Fruit fly (Drosophila melanogaster) whole organism, embryonic: ENCODE data around the gene Prp3.
A peak's percentile ranks its signal among the peaks of the same experiment; 100 is the strongest.

Experiments used
- Abd-B ChIP-seq: fragments of 200-800 bp; sonication (Bioruptor generic); optimal IDR thresholded peaks from 2 replicates; lab custom pipeline; 2018; ENCODE audit warnings: missing biosample characterization, mild to moderate bottlenecking, missing genetic modification characterization, moderate library complexity
- Atf6 ChIP-seq: fragments of 200-800 bp; sonication (Bioruptor generic); IDR thresholded peaks from 2 replicates; pipeline ENCODE4 v1.3.6; 2022; ENCODE audit warnings: missing biosample characterization, missing genetic modification characterization
- CG1024 ChIP-seq: fragments of 200-800 bp; sonication (Bioruptor generic); IDR thresholded peaks from 2 replicates; pipeline ENCODE4 v1.3.6; 2022; ENCODE audit warnings: missing biosample characterization, missing genetic modification characterization
- CG10274 ChIP-seq: fragments of 200-800 bp; sonication (Bioruptor generic); optimal IDR thresholded peaks from 3 replicates; lab custom pipeline; 2017; ENCODE audit warnings: missing biosample characterization, mild to moderate bottlenecking, missing genetic modification characterization
- CG10366 ChIP-seq: fragments of 200-800 bp; sonication (Bioruptor generic); IDR thresholded peaks from 2 replicates; pipeline ENCODE4 v1.3.6; 2022; ENCODE audit warnings: missing biosample characterization, missing genetic modification characterization
- CG10462 ChIP-seq: fragments of 200-800 bp; sonication (Bioruptor generic); optimal IDR thresholded peaks from 2 replicates; lab custom pipeline; 2016; ENCODE audit warnings: missing biosample characterization, missing genetic modification characterization
- CG10654 ChIP-seq: fragments of 200-800 bp; sonication (Bioruptor generic); optimal IDR thresholded peaks from 2 replicates; lab custom pipeline; 2016; ENCODE audit warnings: missing biosample characterization, missing genetic modification characterization
- CG11247 ChIP-seq: fragments of 200-800 bp; sonication (Bioruptor generic); IDR thresholded peaks from 2 replicates; pipeline ENCODE4 v1.3.6; 2022; ENCODE audit warnings: missing biosample characterization, missing genetic modification characterization
- CG11504 ChIP-seq: fragments of 200-800 bp; sonication (Bioruptor generic); optimal IDR thresholded peaks from 3 replicates; lab custom pipeline; 2019; ENCODE audit warnings: missing biosample characterization, mild to moderate bottlenecking, missing genetic modification characterization, moderate library complexity
- CG12104 ChIP-seq: fragments of 200-800 bp; sonication (Bioruptor generic); optimal IDR thresholded peaks from 3 replicates; lab custom pipeline; 2016; ENCODE audit warnings: missing biosample characterization, missing genetic modification characterization
- CG12299 ChIP-seq: fragments of 200-800 bp; sonication (Bioruptor generic); optimal IDR thresholded peaks from 2 replicates; lab custom pipeline; 2018; ENCODE audit warnings: missing biosample characterization, mild to moderate bottlenecking, missing genetic modification characterization
- CG1233 ChIP-seq: fragments of 200-800 bp; sonication (Bioruptor generic); optimal IDR thresholded peaks from 4 replicates; lab custom pipeline; 2018; ENCODE audit warnings: missing biosample characterization, mild to moderate bottlenecking, missing genetic modification characterization
- CG13424 ChIP-seq: fragments of 200-800 bp; sonication (Bioruptor generic); optimal IDR thresholded peaks from 2 replicates; lab custom pipeline; 2019; ENCODE audit warnings: missing biosample characterization, mild to moderate bottlenecking, missing genetic modification characterization, moderate library complexity
- CG14441 ChIP-seq: fragments of 200-800 bp; sonication (Bioruptor generic); IDR thresholded peaks from 2 replicates; pipeline ENCODE4 v1.3.6; 2022; ENCODE audit warnings: missing biosample characterization, missing genetic modification characterization
- CG15514 ChIP-seq: fragments of 200-800 bp; sonication (Bioruptor generic); optimal IDR thresholded peaks from 3 replicates; lab custom pipeline; 2017; ENCODE audit warnings: missing biosample characterization, missing genetic modification characterization, mild to moderate bottlenecking, moderate library complexity, missing genetic modification reagents
- CG17802 ChIP-seq: fragments of 200-800 bp; sonication (Bioruptor generic); optimal IDR thresholded peaks from 2 replicates; lab custom pipeline; 2018; ENCODE audit warnings: missing biosample characterization, mild to moderate bottlenecking, missing genetic modification characterization, moderate library complexity
- CG1832 ChIP-seq: fragments of 200-800 bp; sonication (Bioruptor generic); optimal IDR thresholded peaks from 2 replicates; lab custom pipeline; 2017; ENCODE audit warnings: missing biosample characterization, mild to moderate bottlenecking, missing genetic modification characterization, inconsistent platforms
- CG31224 ChIP-seq: fragments of 200-800 bp; sonication (Bioruptor generic); IDR thresholded peaks from 2 replicates; pipeline ENCODE4 v1.3.6; 2022; ENCODE audit warnings: missing biosample characterization, missing genetic modification characterization
- CG3847 ChIP-seq: fragments of 200-800 bp; sonication (Bioruptor generic); IDR thresholded peaks from 2 replicates; pipeline ENCODE4 v1.3.6; 2022; ENCODE audit warnings: missing biosample characterization, missing genetic modification characterization
- CG3995 ChIP-seq: fragments of 200-800 bp; sonication (Bioruptor generic); optimal IDR thresholded peaks from 3 replicates; lab custom pipeline; 2016; ENCODE audit warnings: missing biosample characterization, missing genetic modification characterization
- CG42726 ChIP-seq: fragments of 200-800 bp; sonication (Bioruptor generic); IDR thresholded peaks from 2 replicates; pipeline ENCODE4 v1.3.6; 2022; ENCODE audit warnings: missing biosample characterization, missing genetic modification characterization; ENCODE audit not compliant: partially characterized antibody
- CG5245 ChIP-seq: fragments of 200-800 bp; sonication (Bioruptor generic); optimal IDR thresholded peaks from 3 replicates; lab custom pipeline; 2016; ENCODE audit warnings: missing biosample characterization, missing genetic modification characterization
- CG9727 ChIP-seq: fragments of 200-800 bp; sonication (Bioruptor generic); optimal IDR thresholded peaks from 3 replicates; lab custom pipeline; 2017; ENCODE audit warnings: missing biosample characterization, mild to moderate bottlenecking, missing genetic modification characterization
- CG9932 ChIP-seq: fragments of 200-800 bp; sonication (Bioruptor generic); IDR thresholded peaks from 2 replicates; pipeline ENCODE4 v1.3.6; 2022; ENCODE audit warnings: missing biosample characterization, missing genetic modification characterization
- Ets97D ChIP-seq: fragments of 200-800 bp; sonication (Bioruptor generic); optimal IDR thresholded peaks from 3 replicates; lab custom pipeline; 2016; ENCODE audit warnings: missing biosample characterization, missing genetic modification characterization
- Fer2 ChIP-seq: fragments of 200-800 bp; sonication (Bioruptor generic); optimal IDR thresholded peaks from 2 replicates; lab custom pipeline; 2018; ENCODE audit warnings: missing biosample characterization, mild to moderate bottlenecking, missing genetic modification characterization, moderate library complexity
- Mrtf ChIP-seq: fragments of 200-800 bp; sonication (Bioruptor generic); IDR thresholded peaks from 3 replicates; pipeline ENCODE4 v1.3.6; 2022; ENCODE audit warnings: missing biosample characterization, missing genetic modification characterization
- PHDP ChIP-seq: fragments of 200-800 bp; sonication (Bioruptor generic); optimal IDR thresholded peaks from 3 replicates; lab custom pipeline; 2018; ENCODE audit warnings: missing biosample characterization, mild to moderate bottlenecking, missing genetic modification characterization, moderate library complexity
- Pdp1 ChIP-seq, 2 experiments: fragments of 200-800 bp; sonication (Bioruptor generic); optimal IDR thresholded peaks; 3 replicates each; lab custom pipeline; 2016; ENCODE audit warnings: missing biosample characterization in 2 of 2, missing genetic modification characterization in 2 of 2, mild to moderate bottlenecking in 1 of 2, moderate library complexity in 1 of 2
- Six4 ChIP-seq: fragments of 200-800 bp; sonication (Bioruptor generic); optimal IDR thresholded peaks from 2 replicates; lab custom pipeline; 2016; ENCODE audit warnings: missing biosample characterization, missing genetic modification characterization
- dpn ChIP-seq, 2 experiments: fragments of 200-800 bp; sonication (Bioruptor generic); optimal IDR thresholded peaks; 3 replicates each; lab custom pipeline; 2016; ENCODE audit warnings: missing biosample characterization in 2 of 2, missing genetic modification characterization in 2 of 2
- fd102C ChIP-seq: fragments of 200-800 bp; sonication (Bioruptor generic); optimal IDR thresholded peaks from 2 replicates; lab custom pipeline; 2018; ENCODE audit warnings: missing biosample characterization, mild to moderate bottlenecking, missing genetic modification characterization, moderate library complexity
- gcm ChIP-seq: fragments of 200-800 bp; sonication (Bioruptor generic); optimal IDR thresholded peaks from 2 replicates; lab custom pipeline; 2019; ENCODE audit warnings: missing biosample characterization, mild to moderate bottlenecking, missing genetic modification characterization, moderate library complexity
- gro ChIP-seq: fragments of 200-800 bp; sonication (Bioruptor generic); optimal IDR thresholded peaks from 2 replicates; lab custom pipeline; 2016; ENCODE audit warnings: missing biosample characterization, missing genetic modification characterization
- h ChIP-seq: fragments of >200 bp; optimal IDR thresholded peaks from 2 replicates; lab custom pipeline; 2017
- insv ChIP-seq, 2 experiments: fragments of 200-800 bp; sonication (Bioruptor generic); optimal IDR thresholded peaks; 3 replicates each; lab custom pipeline; 2016 to 2018; ENCODE audit warnings: missing biosample characterization in 2 of 2, missing genetic modification characterization in 2 of 2
- kni ChIP-seq: fragments of 200-800 bp; sonication (Bioruptor generic); optimal IDR thresholded peaks from 3 replicates; lab custom pipeline; 2017; ENCODE audit warnings: mild to moderate bottlenecking, missing biosample characterization, missing genetic modification reagents, missing genetic modification characterization
- lbe ChIP-seq: fragments of 200-800 bp; sonication (Bioruptor generic); optimal IDR thresholded peaks from 2 replicates; lab custom pipeline; 2016; ENCODE audit warnings: missing biosample characterization, mild to moderate bottlenecking, missing genetic modification characterization
- peb ChIP-seq: fragments of 200-800 bp; sonication (Bioruptor generic); IDR thresholded peaks from 2 replicates; pipeline ENCODE4 v1.3.6; 2022; ENCODE audit warnings: missing biosample characterization, missing genetic modification characterization
- pho ChIP-seq: fragments of 200-800 bp; sonication (Bioruptor generic); optimal IDR thresholded peaks from 2 replicates; lab custom pipeline; 2016; ENCODE audit warnings: missing biosample characterization, missing genetic modification characterization
- prd ChIP-seq, 3 experiments: fragments of >200 bp in 2 of 3; fragments of 200-800 bp in 1 of 3; sonication (Bioruptor generic) in 1 of 3; optimal IDR thresholded peaks in 2 of 3; IDR thresholded peaks in 1 of 3; 2 replicates in 2 of 3; 3 replicates in 1 of 3; pipeline versions ENCODE4 v1.3.6 to Lab custom; 2017 to 2022; ENCODE audit warnings: missing biosample characterization in 1 of 3, missing genetic modification characterization in 1 of 3
- repo ChIP-seq: fragments of 200-800 bp; sonication (Bioruptor generic); optimal IDR thresholded peaks from 2 replicates; lab custom pipeline; 2016; ENCODE audit warnings: missing biosample characterization, missing genetic modification characterization
- sqz ChIP-seq: fragments of 200-800 bp; sonication (Bioruptor generic); optimal IDR thresholded peaks from 3 replicates; lab custom pipeline; 2018; ENCODE audit warnings: missing biosample characterization, mild to moderate bottlenecking, missing genetic modification characterization
- stc ChIP-seq: fragments of 200-800 bp; sonication (Bioruptor generic); IDR thresholded peaks from 2 replicates; pipeline ENCODE4 v1.3.6; 2022; ENCODE audit warnings: missing biosample characterization, missing genetic modification characterization
- tgo ChIP-seq: fragments of 200-800 bp; sonication (Bioruptor generic); IDR thresholded peaks from 3 replicates; pipeline ENCODE4 v1.3.6; 2022; ENCODE audit warnings: missing biosample characterization, missing genetic modification characterization
- wdn ChIP-seq: fragments of 200-800 bp; sonication (Bioruptor generic); IDR thresholded peaks from 2 replicates; pipeline ENCODE4 v1.3.6; 2022; ENCODE audit warnings: missing biosample characterization, missing genetic modification characterization
- wor ChIP-seq: fragments of 200-800 bp; sonication (Bioruptor generic); IDR thresholded peaks from 2 replicates; pipeline ENCODE4 v1.3.6; 2022; ENCODE audit warnings: missing biosample characterization, missing genetic modification characterization
- zfh1 ChIP-seq: fragments of 200-800 bp; sonication (Bioruptor generic); IDR thresholded peaks from 3 replicates; pipeline ENCODE4 v1.3.6; 2022; ENCODE audit warnings: missing biosample characterization, missing genetic modification characterization

The Prp3 gene

DNA sequence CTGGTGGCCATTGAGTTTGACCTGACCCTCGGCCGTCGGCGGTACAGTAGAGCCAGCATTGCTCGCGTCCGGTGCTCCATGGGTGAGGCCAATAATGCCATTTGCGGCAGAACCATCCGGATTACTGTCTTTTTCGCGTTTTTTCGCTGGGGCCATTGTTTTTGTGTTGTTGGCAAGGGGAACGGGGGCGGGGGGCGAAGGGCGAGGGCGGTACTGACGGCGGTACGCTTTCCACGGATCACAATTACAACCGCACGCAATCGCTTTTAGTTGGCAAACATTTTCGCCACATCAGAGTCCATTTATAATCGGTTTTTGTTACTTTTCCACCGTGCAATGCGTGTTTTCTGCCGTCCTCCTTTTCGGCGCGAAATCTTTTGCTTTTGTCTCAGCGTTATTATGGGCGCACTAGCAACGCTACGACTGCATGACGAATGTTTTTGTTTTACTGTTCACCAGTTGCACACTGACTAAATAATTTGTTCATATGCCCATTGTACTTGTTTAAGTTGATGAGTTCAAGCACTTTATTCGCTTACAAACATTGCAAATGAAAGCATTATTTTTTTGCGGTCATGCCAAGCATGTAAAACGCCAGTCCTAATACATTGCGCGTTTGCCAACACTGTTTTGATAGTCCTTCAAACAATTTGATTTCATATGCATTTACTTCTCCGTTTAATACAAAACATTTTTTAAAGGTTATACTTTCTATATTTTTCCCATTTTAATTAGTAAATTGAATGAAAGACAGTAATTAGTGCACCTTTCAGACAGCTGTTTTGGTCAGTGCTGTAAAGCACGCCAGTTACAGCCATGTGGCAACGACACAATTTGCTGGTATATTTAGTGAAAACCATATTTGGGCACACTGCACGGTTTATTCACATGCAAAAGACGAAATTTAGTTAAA lies 13.0 kb downstream of the Prp3 start, which contains the start of gene Pfdn6 (continued):
- peak; percentile 85 for TF ChIP-seq PHDP
- peak; percentile 40 for TF ChIP-seq CG15514 (GFP tag; lab: Kevin White, UChicago)
- no peak for TF ChIP-seq fd102C (GFP tag; lab: Kevin White, UChicago)
- no peak for TF ChIP-seq kni
- TF ChIP-seq insv (GFP tag; optimal IDR thresholded peaks at IDR 0.05; lab: Kevin White, UChicago), result peak in 1 of 2 experiments; percentile 68
- TF ChIP-seq Atf6 (GFP tag; lab: Robert Waterston, UW), result peak; percentile 73
- TF ChIP-seq pho (GFP tag; lab: Kevin White, UChicago), result peak; percentile 93
- peak; percentile 75 for TF ChIP-seq Ets97D (GFP tag; lab: Kevin White, UChicago)
- TF ChIP-seq CG42726 (GFP tag; lab: Robert Waterston, UW), result 0 out of 2 replicates have a peak, but pooled peaks have one; percentile 8
- peak; percentile 59 for TF ChIP-seq CG10654 (GFP tag; lab: Kevin White, UChicago)
- peak; percentile 79 for TF ChIP-seq CG9727 (GFP tag; lab: Kevin White, UChicago)
- peak; percentile 52 for TF ChIP-seq repo (GFP tag; lab: Kevin White, UChicago)
- no peak for TF ChIP-seq CG11504
- TF ChIP-seq CG12104, result peak; percentile 72
- TF ChIP-seq Fer2, result peak; percentile 5
- TF ChIP-seq CG10366, result peak; percentile 82
- peak; percentile 68 for TF ChIP-seq CG17802 (tag; lab: Kevin White, UChicago)
- peak; percentile 22 for TF ChIP-seq CG10274 (GFP tag; lab: Kevin White, UChicago)
- TF ChIP-seq CG31224 (GFP tag; lab: Robert Waterston, UW), result peak; percentile 33; the same call in 1 of the 2 replicates
- peak; percentile 54 to 85 for TF ChIP-seq dpn (GFP tag; optimal IDR thresholded peaks at IDR 0.05; lab: Kevin White, UChicago)
- TF ChIP-seq stc (GFP tag; lab: Robert Waterston, UW), result 0 out of 2 replicates have a peak, but pooled peaks have one; percentile 10
- peak; percentile 17 for TF ChIP-seq CG12299 (tag; lab: Kevin White, UChicago)
- no peak for TF ChIP-seq CG1832 (GFP tag; lab: Kevin White, UChicago)
- TF ChIP-seq CG3847, result peak; percentile 87
- no peak for TF ChIP-seq h (lab: Kevin White, UChicago)
- peak; percentile 44 for TF ChIP-seq CG3995 (GFP tag; lab: Kevin White, UChicago)
- peak; percentile 7 for TF ChIP-seq gcm (GFP tag; lab: Kevin White, UChicago)
- TF ChIP-seq CG11247 (GFP tag; lab: Robert Waterston, UW), result peak; percentile 43; the same call in 1 of the 2 replicates
- peak; percentile 87 for TF ChIP-seq wor (GFP tag; lab: Robert Waterston, UW)
- peak; percentile 75; the same call in 2 of the 3 replicates for TF ChIP-seq Mrtf (GFP tag; lab: Robert Waterston, UW)
- no peak for TF ChIP-seq prd (optimal IDR thresholded peaks at IDR 0.05; lab: Kevin White, UChicago)
- peak; percentile 83 for TF ChIP-seq prd (GFP tag; IDR thresholded peaks at IDR 0.05; lab: Robert Waterston, UW)
- no peak for TF ChIP-seq sqz
- TF ChIP-seq peb, result no peak; the same call in 1 of the 2 replicates
- TF ChIP-seq zfh1 (GFP tag; lab: Robert Waterston, UW), result peak; percentile 30; the same call in 2 of the 3 replicates
- peak; percentile 28 for TF ChIP-seq CG5245 (GFP tag; lab: Kevin White, UChicago)
- TF ChIP-seq CG1024 (GFP tag; lab: Robert Waterston, UW), result peak; percentile 68; the same call in 1 of the 2 replicates
- peak; percentile 56 for TF ChIP-seq gro
- TF ChIP-seq CG9932 (GFP tag; lab: Robert Waterston, UW), result peak; percentile 82
- TF ChIP-seq tgo (GFP tag; lab: Robert Waterston, UW), result peak; percentile 80
- peak; percentile 76 for TF ChIP-seq CG14441
- peak; percentile 82 for TF ChIP-seq Abd-B (GFP tag; lab: Kevin White, UChicago)
- TF ChIP-seq CG13424, result peak; percentile 94
- TF ChIP-seq Six4 (GFP tag; lab: Kevin White, UChicago), result peak; percentile 55
- TF ChIP-seq wdn (GFP tag; lab: Robert Waterston, UW), result no peak; the same call in none of the 2 replicates
- peak; percentile 70 for TF ChIP-seq lbe (GFP tag; lab: Kevin White, UChicago)
- TF ChIP-seq Pdp1 (GFP tag; optimal IDR thresholded peaks at IDR 0.05; lab: Kevin White, UChicago), result peak; percentile 51 to 62
- peak; percentile 40 for TF ChIP-seq CG10462 (GFP tag; lab: Kevin White, UChicago)
- TF ChIP-seq CG1233 (GFP tag; lab: Kevin White, UChicago), result peak; percentile 47
